Worm (Caenorhabditis elegans) whole organism, young adult: ENCODE data around the gene mmaa-1.

Experiments used
- B0019.2 ChIP-seq: fragments of 200-800 bp; sonication (Bioruptor generic); conservative IDR thresholded peaks from 2 replicates; pipeline ENCODE4 v1.3.6; 2022; ENCODE audit warnings: missing genetic modification reagents, missing genetic modification characterization, missing compliant biosample characterization
- B0035.1 ChIP-seq: sonication (generic microtip); optimal IDR thresholded peaks from 2 replicates; lab custom pipeline; 2016; ENCODE audit warnings: missing genetic modification characterization, mild to moderate bottlenecking, missing compliant biosample characterization, missing genotype, missing genetic modification reagents
- D2030.7 ChIP-seq: fragments of 200-800 bp; sonication (Bioruptor generic); IDR thresholded peaks from 2 replicates; pipeline ENCODE4 v1.3.6; 2022; ENCODE audit warnings: missing genetic modification reagents, missing genetic modification characterization, missing compliant biosample characterization
- F23B12.7 ChIP-seq: sonication (generic microtip); optimal IDR thresholded peaks from 2 replicates; lab custom pipeline; 2017; ENCODE audit warnings: missing genetic modification characterization, mild to moderate bottlenecking, missing compliant biosample characterization, antibody characterized with exemption, moderate library complexity; ENCODE audit not compliant: insufficient read depth
- F33H1.4 ChIP-seq: fragments of 200-800 bp; sonication (Bioruptor generic); IDR thresholded peaks from 2 replicates; pipeline ENCODE4 v1.3.6; 2022; ENCODE audit warnings: missing genetic modification reagents, missing genetic modification characterization, missing compliant biosample characterization
- F39B2.1 ChIP-seq: fragments of 200-800 bp; sonication (Bioruptor generic); IDR thresholded peaks from 2 replicates; pipeline ENCODE4 v1.3.6; 2022; ENCODE audit warnings: missing genetic modification reagents, missing genetic modification characterization, missing compliant biosample characterization
- F52B5.7 ChIP-seq: sonication (generic microtip); optimal IDR thresholded peaks from 2 replicates; lab custom pipeline; 2016; ENCODE audit warnings: mild to moderate bottlenecking, missing genetic modification characterization, missing compliant biosample characterization
- T07F8.4 ChIP-seq: sonication (generic microtip); optimal IDR thresholded peaks from 2 replicates; lab custom pipeline; 2016; ENCODE audit warnings: mild to moderate bottlenecking, missing genetic modification characterization, moderate library complexity, missing compliant biosample characterization
- T26A5.8 ChIP-seq: sonication (generic microtip); optimal IDR thresholded peaks from 2 replicates; lab custom pipeline; 2016; ENCODE audit warnings: missing genetic modification characterization, missing compliant biosample characterization
- Y53F4B.3 ChIP-seq: fragments of 200-800 bp; sonication (Bioruptor generic); IDR thresholded peaks from 2 replicates; pipeline ENCODE4 v1.3.6; 2022; ENCODE audit warnings: missing genetic modification reagents, missing genetic modification characterization, missing compliant biosample characterization
- Y56A3A.18 ChIP-seq: fragments of 200-800 bp; sonication (Bioruptor generic); IDR thresholded peaks from 2 replicates; pipeline ENCODE4 v1.3.6; 2022; ENCODE audit warnings: missing genetic modification reagents, missing genetic modification characterization, missing compliant biosample characterization
- Y67H2A.10 ChIP-seq: fragments of 200-800 bp; sonication (Bioruptor generic); conservative IDR thresholded peaks from 2 replicates; pipeline ENCODE4 v1.3.6; 2022; ENCODE audit warnings: missing genetic modification reagents, missing genetic modification characterization, missing compliant biosample characterization
- Y79H2A.3 ChIP-seq: fragments of 200-800 bp; sonication (Bioruptor generic); conservative IDR thresholded peaks from 2 replicates; pipeline ENCODE4 v1.3.6; 2022; ENCODE audit warnings: missing genetic modification reagents, missing genetic modification characterization, missing compliant biosample characterization
- ZK185.1 ChIP-seq: sonication (generic microtip); optimal IDR thresholded peaks from 2 replicates; lab custom pipeline; 2016; ENCODE audit warnings: mild to moderate bottlenecking, missing genetic modification characterization, missing compliant biosample characterization; ENCODE audit not compliant: poor library complexity, severe bottlenecking
- ama-1 ChIP-seq, 3 experiments: fragments of 150-350 bp in 1 of 3; sonication (generic microtip) in 2 of 3; optimal IDR thresholded peaks; 2 replicates each; lab custom pipeline; 2014 to 2018; ENCODE audit warnings: missing biosample characterization in 2 of 3, missing genetic modification characterization in 2 of 3, missing genetic modification reagents in 2 of 3
- attf-5 ChIP-seq: fragments of 200-800 bp; sonication (Bioruptor generic); optimal IDR thresholded peaks from 2 replicates; lab custom pipeline; 2018; ENCODE audit warnings: mild to moderate bottlenecking, missing genetic modification characterization, missing compliant biosample characterization
- attf-6 ChIP-seq: fragments of 200-800 bp; sonication (Bioruptor generic); IDR thresholded peaks from 2 replicates; pipeline ENCODE4 v1.3.6; 2022; ENCODE audit warnings: missing genetic modification reagents, missing genetic modification characterization, missing compliant biosample characterization
- bed-2 ChIP-seq: fragments of 200-800 bp; sonication (Bioruptor generic); IDR thresholded peaks from 2 replicates; pipeline ENCODE4 v1.3.6; 2022; ENCODE audit warnings: missing genetic modification reagents, missing genetic modification characterization, missing compliant biosample characterization
- ccch-3 ChIP-seq: fragments of 200-800 bp; sonication (Bioruptor generic); optimal IDR thresholded peaks from 2 replicates; lab custom pipeline; 2018; ENCODE audit warnings: mild to moderate bottlenecking, missing genetic modification characterization, missing compliant biosample characterization
- cebp-1 ChIP-seq, 2 experiments: fragments of 200-800 bp in 1 of 2; sonication (Bioruptor generic) in 1 of 2; sonication (generic microtip) in 1 of 2; IDR thresholded peaks in 1 of 2; optimal IDR thresholded peaks in 1 of 2; 2 replicates each; pipeline versions ENCODE4 v1.3.6 to Lab custom; 2017 to 2022; ENCODE audit warnings: missing compliant biosample characterization in 2 of 2, missing genetic modification characterization in 2 of 2, mild to moderate bottlenecking in 1 of 2, missing genetic modification reagents in 1 of 2, moderate library complexity in 1 of 2
- cebp-2 ChIP-seq: fragments of 200-800 bp; sonication (Bioruptor generic); IDR thresholded peaks from 2 replicates; pipeline ENCODE4 v1.3.6; 2022; ENCODE audit warnings: missing genetic modification characterization, missing compliant biosample characterization
- ceh-58 ChIP-seq: fragments of 200-800 bp; sonication (Bioruptor generic); IDR thresholded peaks from 2 replicates; pipeline ENCODE4 v1.3.6; 2022; ENCODE audit warnings: missing genetic modification characterization, missing compliant biosample characterization
- ceh-79 ChIP-seq: sonication (generic microtip); optimal IDR thresholded peaks from 2 replicates; lab custom pipeline; 2017; ENCODE audit warnings: mild to moderate bottlenecking, missing genetic modification characterization, missing compliant biosample characterization
- die-1 ChIP-seq: sonication (generic microtip); optimal IDR thresholded peaks from 2 replicates; lab custom pipeline; 2016; ENCODE audit warnings: missing genotype, mild to moderate bottlenecking, missing genetic modification characterization, missing compliant biosample characterization
- dox-1 ChIP-seq: fragments of 200-800 bp; sonication (Bioruptor generic); IDR thresholded peaks from 2 replicates; pipeline ENCODE4 v1.3.6; 2022; ENCODE audit warnings: missing genetic modification reagents, missing genetic modification characterization, missing compliant biosample characterization
- egl-44 ChIP-seq: fragments of 200-800 bp; sonication (Bioruptor generic); IDR thresholded peaks from 2 replicates; pipeline ENCODE4 v1.3.6; 2022; ENCODE audit warnings: missing genetic modification reagents, missing genetic modification characterization, missing compliant biosample characterization
- egrh-3 ChIP-seq: fragments of 200-800 bp; sonication (Bioruptor generic); IDR thresholded peaks from 2 replicates; pipeline ENCODE4 v1.3.6; 2022; ENCODE audit warnings: missing genetic modification reagents, missing genetic modification characterization, missing compliant biosample characterization
- him-1 ChIP-seq: sonication (generic microtip); optimal IDR thresholded peaks from 2 replicates; lab custom pipeline; 2016; ENCODE audit warnings: missing genotype, missing genetic modification reagents, missing genetic modification characterization, missing compliant biosample characterization
- hlh-26 ChIP-seq: fragments of 200-800 bp; sonication (Bioruptor generic); conservative IDR thresholded peaks from 2 replicates; pipeline ENCODE4 v1.3.6; 2022; ENCODE audit warnings: missing genetic modification reagents, missing genetic modification characterization, missing compliant biosample characterization
- hmg-1.2 ChIP-seq: fragments of 200-800 bp; sonication (Bioruptor generic); IDR thresholded peaks from 2 replicates; pipeline ENCODE4 v1.3.6; 2022; ENCODE audit warnings: missing genetic modification reagents, missing genetic modification characterization, missing compliant biosample characterization
- hrde-1 ChIP-seq: sonication (generic microtip); optimal IDR thresholded peaks from 2 replicates; lab custom pipeline; 2016; ENCODE audit warnings: missing genetic modification characterization, mild to moderate bottlenecking, missing compliant biosample characterization, moderate library complexity, missing genotype, missing genetic modification reagents, borderline replicate concordance
- lin-40 ChIP-seq: sonication (generic microtip); optimal IDR thresholded peaks from 2 replicates; lab custom pipeline; 2016; ENCODE audit warnings: missing genetic modification characterization, mild to moderate bottlenecking, missing compliant biosample characterization, missing genotype, missing genetic modification reagents
- lin-54 ChIP-seq: fragments of 200-800 bp; sonication (Bioruptor generic); optimal IDR thresholded peaks from 2 replicates; lab custom pipeline; 2018; ENCODE audit warnings: mild to moderate bottlenecking, missing genetic modification characterization, missing compliant biosample characterization
- lir-1 ChIP-seq: fragments of 200-800 bp; sonication (Bioruptor generic); conservative IDR thresholded peaks from 2 replicates; pipeline ENCODE4 v1.3.6; 2022; ENCODE audit warnings: missing genetic modification reagents, missing genetic modification characterization, missing compliant biosample characterization
- mxl-1 ChIP-seq: sonication (generic microtip); optimal IDR thresholded peaks from 2 replicates; lab custom pipeline; 2016; ENCODE audit warnings: missing genetic modification characterization, missing compliant biosample characterization
- nfya-1 ChIP-seq: sonication (generic microtip); optimal IDR thresholded peaks from 2 replicates; lab custom pipeline; 2017; ENCODE audit warnings: antibody characterized with exemption, missing compliant biosample characterization, missing genetic modification characterization, borderline replicate concordance; ENCODE audit not compliant: insufficient read depth
- snpc-1.3 ChIP-seq: sonication (generic microtip); optimal IDR thresholded peaks from 2 replicates; lab custom pipeline; 2017; ENCODE audit warnings: missing genetic modification characterization, mild to moderate bottlenecking, missing compliant biosample characterization, antibody characterized with exemption, moderate library complexity, missing genotype, missing genetic modification reagents; ENCODE audit not compliant: insufficient read depth
- snpc-3.4 ChIP-seq: sonication (generic microtip); optimal IDR thresholded peaks from 2 replicates; lab custom pipeline; 2017; ENCODE audit warnings: missing genetic modification characterization, mild to moderate bottlenecking, missing compliant biosample characterization, antibody characterized with exemption, moderate library complexity, missing genotype, missing genetic modification reagents
- somi-1 ChIP-seq: fragments of 200-800 bp; sonication (Bioruptor generic); optimal IDR thresholded peaks from 2 replicates; lab custom pipeline; 2018; ENCODE audit warnings: mild to moderate bottlenecking, missing genetic modification characterization, missing compliant biosample characterization
- sptf-2 ChIP-seq: fragments of 200-800 bp; sonication (Bioruptor generic); optimal IDR thresholded peaks from 2 replicates; lab custom pipeline; 2018; ENCODE audit warnings: mild to moderate bottlenecking, missing genetic modification characterization, missing compliant biosample characterization
- tbp1 ChIP-seq: fragments of 200-800 bp; sonication (Bioruptor generic); optimal IDR thresholded peaks from 2 replicates; lab custom pipeline; 2018; ENCODE audit warnings: mild to moderate bottlenecking, missing genetic modification characterization, missing compliant biosample characterization
- unc-130 ChIP-seq: sonication (generic microtip); optimal IDR thresholded peaks from 2 replicates; lab custom pipeline; 2016; ENCODE audit warnings: missing genetic modification reagents, missing genetic modification characterization, missing compliant biosample characterization
- xnd-1 ChIP-seq: sonication (generic microtip); optimal IDR thresholded peaks from 2 replicates; lab custom pipeline; 2016; ENCODE audit warnings: missing genotype, missing genetic modification reagents, missing genetic modification characterization, missing compliant biosample characterization
- zim-3 ChIP-seq: sonication (generic microtip); optimal IDR thresholded peaks from 2 replicates; lab custom pipeline; 2017; ENCODE audit warnings: mild to moderate bottlenecking, missing genetic modification characterization, moderate library complexity, missing compliant biosample characterization
- ztf-18 ChIP-seq: sonication (generic microtip); optimal IDR thresholded peaks from 2 replicates; lab custom pipeline; 2016; ENCODE audit warnings: missing genotype, mild to moderate bottlenecking, missing genetic modification characterization, missing compliant biosample characterization
- ztf-22 ChIP-seq: fragments of 200-800 bp; sonication (Bioruptor generic); optimal IDR thresholded peaks from 2 replicates; lab custom pipeline; 2018; ENCODE audit warnings: mild to moderate bottlenecking, missing genetic modification characterization, moderate library complexity, missing compliant biosample characterization
- ztf-25 ChIP-seq: fragments of 200-800 bp; sonication (Bioruptor generic); IDR thresholded peaks from 2 replicates; pipeline ENCODE4 v1.3.6; 2022; ENCODE audit warnings: missing genetic modification reagents, missing genetic modification characterization, missing compliant biosample characterization

mmaa-1 gene

ce11 chrII:7147550-7147949 lies 46.6 kb upstream of the mmaa-1 start (continued):
- no peak for TF ChIP-seq cebp-2 (GFP tag; lab: Robert Waterston, UW)
- TF ChIP-seq him-1, result peak; percentile 75
- TF ChIP-seq xnd-1 (tag; lab: Kevin White, UChicago), result peak; percentile 51
- no peak for TF ChIP-seq F39B2.1
- TF ChIP-seq snpc-1.3 (tag; lab: Kevin White, UChicago), result peak; percentile 73
- TF ChIP-seq D2030.7 (GFP tag; lab: Robert Waterston, UW), result peak; percentile 60
- TF ChIP-seq tbp1 (GFP tag; lab: Kevin White, UChicago), result no peak
- no peak for TF ChIP-seq ama-1 (optimal IDR thresholded peaks at IDR 0.05; lab: Kevin White, UChicago)
- no peak for TF ChIP-seq ama-1 (GFP tag; optimal IDR thresholded peaks at IDR 0.05; lab: Kevin White, UChicago)
- no peak for TF ChIP-seq Y53F4B.3 (GFP tag; lab: Robert Waterston, UW)
- TF ChIP-seq snpc-3.4 (tag; lab: Kevin White, UChicago), result peak; percentile 78
- TF ChIP-seq somi-1 (GFP tag; lab: Kevin White, UChicago), result no peak
- no peak for TF ChIP-seq attf-6 (GFP tag; lab: Robert Waterston, UW)
- TF ChIP-seq Y56A3A.18 (GFP tag; lab: Robert Waterston, UW), result no peak
- TF ChIP-seq T07F8.4 (tag; lab: Kevin White, UChicago), result no peak
- TF ChIP-seq dox-1 (GFP tag; lab: Robert Waterston, UW), result no peak
- TF ChIP-seq nfya-1 (tag; lab: Kevin White, UChicago), result no peak
- no peak for TF ChIP-seq hlh-26
- TF ChIP-seq mxl-1 (tag; lab: Kevin White, UChicago), result no peak
- no peak for TF ChIP-seq cebp-1 (GFP tag; IDR thresholded peaks at IDR 0.05; lab: Robert Waterston, UW)
- TF ChIP-seq cebp-1 (tag; optimal IDR thresholded peaks at IDR 0.05; lab: Kevin White, UChicago), result no peak
- TF ChIP-seq lir-1 (GFP tag; lab: Robert Waterston, UW), result no peak
- TF ChIP-seq Y67H2A.10 (GFP tag; lab: Robert Waterston, UW), result no peak
- TF ChIP-seq attf-5 (GFP tag; lab: Kevin White, UChicago), result peak; percentile 68
- no peak for TF ChIP-seq sptf-2 (GFP tag; lab: Kevin White, UChicago)
- TF ChIP-seq bed-2 (GFP tag; lab: Robert Waterston, UW), result no peak
- TF ChIP-seq die-1 (tag; lab: Kevin White, UChicago), result no peak
- TF ChIP-seq lin-40 (tag; lab: Kevin White, UChicago), result peak; percentile 27
- no peak for TF ChIP-seq zim-3 (tag; lab: Kevin White, UChicago)
- no peak for TF ChIP-seq egl-44 (GFP tag; lab: Robert Waterston, UW)
- TF ChIP-seq T26A5.8 (tag; lab: Kevin White, UChicago), result no peak
- no peak for TF ChIP-seq F52B5.7 (tag; lab: Kevin White, UChicago)
- no peak for TF ChIP-seq unc-130 (GFP tag; lab: Kevin White, UChicago)
- no peak for TF ChIP-seq ztf-22 (GFP tag; lab: Kevin White, UChicago)
- TF ChIP-seq B0035.1, result no peak
- no peak for TF ChIP-seq ceh-58
- TF ChIP-seq F23B12.7 (tag; lab: Kevin White, UChicago), result peak; percentile 34
- no peak for TF ChIP-seq egrh-3 (GFP tag; lab: Robert Waterston, UW)
- peak; percentile 91 for TF ChIP-seq ztf-18 (tag; lab: Kevin White, UChicago)
- no peak for TF ChIP-seq ztf-25 (GFP tag; lab: Robert Waterston, UW)
- TF ChIP-seq hmg-1.2 (GFP tag; lab: Robert Waterston, UW), result peak; percentile 53; the same call in 1 of the 2 replicates
- TF ChIP-seq ccch-3 (GFP tag; lab: Kevin White, UChicago), result no peak
- TF ChIP-seq B0019.2 (GFP tag; lab: Robert Waterston, UW), result peak; percentile 61
- TF ChIP-seq lin-54 (GFP tag; lab: Kevin White, UChicago), result peak; percentile 85
- TF ChIP-seq ZK185.1, result peak; percentile 35
- no peak for TF ChIP-seq Y79H2A.3 (GFP tag; lab: Robert Waterston, UW)
- peak; percentile 61 for TF ChIP-seq F33H1.4
- peak; percentile 46 for TF ChIP-seq hrde-1 (tag; lab: Kevin White, UChicago)
- TF ChIP-seq ceh-79 (tag; lab: Kevin White, UChicago), result no peak
